Fruit fly (Drosophila melanogaster) whole organism, embryonic: ENCODE data around the gene Neu2.
A peak's percentile ranks its signal among the peaks of the same experiment; 100 is the strongest.

ENCODE experiments used
- Atf3 ChIP-seq: fragments of 200-800 bp; sonication (Bioruptor generic); optimal IDR thresholded peaks from 3 replicates; lab custom pipeline; 2016; ENCODE audit warnings: missing biosample characterization, missing genetic modification characterization
- Awh ChIP-seq: fragments of 200-800 bp; sonication (Bioruptor generic); IDR thresholded peaks from 2 replicates; pipeline ENCODE4, ENCODE4 v1.3.6; 2022; ENCODE audit warnings: missing biosample characterization, missing genetic modification characterization
- CG10462 ChIP-seq: fragments of 200-800 bp; sonication (Bioruptor generic); optimal IDR thresholded peaks from 2 replicates; lab custom pipeline; 2016; ENCODE audit warnings: missing biosample characterization, missing genetic modification characterization
- CG11093 ChIP-seq: fragments of 200-800 bp; sonication (Bioruptor generic); IDR thresholded peaks from 3 replicates; pipeline ENCODE4 v1.3.6; 2022; ENCODE audit warnings: missing biosample characterization, missing genetic modification characterization
- CG11247 ChIP-seq: fragments of 200-800 bp; sonication (Bioruptor generic); IDR thresholded peaks from 2 replicates; pipeline ENCODE4 v1.3.6; 2022; ENCODE audit warnings: missing biosample characterization, missing genetic modification characterization
- CG11723 ChIP-seq: fragments of 200-800 bp; sonication (Bioruptor generic); optimal IDR thresholded peaks from 2 replicates; lab custom pipeline; 2017; ENCODE audit warnings: missing biosample characterization, mild to moderate bottlenecking, missing genetic modification characterization
- CG14860 ChIP-seq: fragments of 200-800 bp; sonication (Bioruptor generic); IDR thresholded peaks from 3 replicates; pipeline ENCODE4 v1.3.6; 2022; ENCODE audit warnings: missing biosample characterization, missing genetic modification characterization; ENCODE audit not compliant: partially characterized antibody
- CG15269 ChIP-seq: fragments of 200-800 bp; sonication (Bioruptor generic); optimal IDR thresholded peaks from 2 replicates; lab custom pipeline; 2018; ENCODE audit warnings: missing biosample characterization, mild to moderate bottlenecking, missing genetic modification characterization, moderate library complexity
- CG16813 ChIP-seq: fragments of 200-800 bp; sonication (Bioruptor generic); IDR thresholded peaks from 3 replicates; pipeline ENCODE4 v1.3.6; 2022; ENCODE audit warnings: missing biosample characterization, missing genetic modification characterization; ENCODE audit not compliant: partially characterized antibody
- CG16815 ChIP-seq: fragments of 200-800 bp; sonication (Bioruptor generic); optimal IDR thresholded peaks from 3 replicates; lab custom pipeline; 2017; ENCODE audit warnings: missing biosample characterization, mild to moderate bottlenecking, missing genetic modification characterization
- CG17912 ChIP-seq: fragments of 200-800 bp; sonication (Bioruptor generic); optimal IDR thresholded peaks from 2 replicates; lab custom pipeline; 2018; ENCODE audit warnings: missing biosample characterization, mild to moderate bottlenecking, missing genetic modification characterization
- CG1832 ChIP-seq: fragments of 200-800 bp; sonication (Bioruptor generic); optimal IDR thresholded peaks from 2 replicates; lab custom pipeline; 2017; ENCODE audit warnings: missing biosample characterization, mild to moderate bottlenecking, missing genetic modification characterization, inconsistent platforms
- CG33557 ChIP-seq: fragments of 200-800 bp; sonication (Bioruptor generic); optimal IDR thresholded peaks from 2 replicates; lab custom pipeline; 2019; ENCODE audit warnings: missing biosample characterization, mild to moderate bottlenecking, missing genetic modification characterization, moderate library complexity
- CG5180 ChIP-seq: fragments of 200-800 bp; sonication (Bioruptor generic); optimal IDR thresholded peaks from 3 replicates; lab custom pipeline; 2017; ENCODE audit warnings: missing biosample characterization, missing genetic modification characterization, mild to moderate bottlenecking, moderate library complexity, missing genetic modification reagents
- CG5245 ChIP-seq: fragments of 200-800 bp; sonication (Bioruptor generic); optimal IDR thresholded peaks from 3 replicates; lab custom pipeline; 2016; ENCODE audit warnings: missing biosample characterization, missing genetic modification characterization
- CG6272 ChIP-seq: fragments of 200-800 bp; sonication (Bioruptor generic); IDR thresholded peaks from 2 replicates; pipeline ENCODE4 v1.3.6; 2022; ENCODE audit warnings: missing biosample characterization, missing genetic modification characterization
- CG6854 ChIP-seq: fragments of 200-800 bp; sonication (Bioruptor generic); optimal IDR thresholded peaks from 3 replicates; lab custom pipeline; 2017; ENCODE audit warnings: missing biosample characterization, mild to moderate bottlenecking, missing genetic modification characterization
- CG7357 ChIP-seq: fragments of 200-800 bp; sonication (Bioruptor generic); IDR thresholded peaks from 3 replicates; pipeline ENCODE4 v1.3.6; 2022; ENCODE audit warnings: missing biosample characterization, missing genetic modification characterization
- CG7556 ChIP-seq: fragments of 200-800 bp; sonication (Bioruptor generic); optimal IDR thresholded peaks from 2 replicates; lab custom pipeline; 2017; ENCODE audit warnings: missing biosample characterization, mild to moderate bottlenecking, missing genetic modification characterization
- CG7786 ChIP-seq: fragments of 200-800 bp; sonication (Bioruptor generic); optimal IDR thresholded peaks from 2 replicates; lab custom pipeline; 2016; ENCODE audit warnings: missing biosample characterization, missing genetic modification characterization
- CG8765 ChIP-seq: fragments of 200-800 bp; sonication (Bioruptor generic); IDR thresholded peaks from 2 replicates; pipeline ENCODE4 v1.3.6; 2022; ENCODE audit warnings: missing biosample characterization, missing genetic modification characterization
- CG8924 ChIP-seq: fragments of 200-800 bp; optimal IDR thresholded peaks from 3 replicates; lab custom pipeline; 2019; ENCODE audit warnings: missing biosample characterization, mild to moderate bottlenecking, missing genetic modification characterization, moderate library complexity
- CG9215 ChIP-seq: fragments of 200-800 bp; sonication (Bioruptor generic); IDR thresholded peaks from 2 replicates; pipeline ENCODE4 v1.3.6; 2022; ENCODE audit warnings: missing biosample characterization, missing genetic modification characterization
- CHES-1-like ChIP-seq: fragments of 200-800 bp; sonication (Bioruptor generic); optimal IDR thresholded peaks from 2 replicates; lab custom pipeline; 2016; ENCODE audit warnings: missing biosample characterization, missing genetic modification characterization
- Dad ChIP-seq: fragments of 200-800 bp; sonication (Bioruptor generic); optimal IDR thresholded peaks from 3 replicates; lab custom pipeline; 2016; ENCODE audit warnings: missing biosample characterization, missing genetic modification characterization
- Dek ChIP-seq: fragments of 200-800 bp; sonication (Bioruptor generic); optimal IDR thresholded peaks from 3 replicates; lab custom pipeline; 2019; ENCODE audit warnings: missing biosample characterization, mild to moderate bottlenecking, missing genetic modification characterization, moderate library complexity
- Doc2 ChIP-seq: fragments of 200-800 bp; sonication (Bioruptor generic); IDR thresholded peaks from 2 replicates; pipeline ENCODE4 v1.3.6; 2022; ENCODE audit warnings: missing biosample characterization, missing genetic modification characterization
- E2f2 ChIP-seq: fragments of 200-800 bp; sonication (Bioruptor generic); IDR thresholded peaks from 2 replicates; pipeline ENCODE4 v1.3.6; 2022; ENCODE audit warnings: missing biosample characterization, missing genetic modification characterization
- Elba2 ChIP-seq: fragments of 200-800 bp; sonication (Bioruptor generic); optimal IDR thresholded peaks from 3 replicates; lab custom pipeline; 2016; ENCODE audit warnings: missing biosample characterization, missing genetic modification characterization
- Fer2 ChIP-seq: fragments of 200-800 bp; sonication (Bioruptor generic); optimal IDR thresholded peaks from 2 replicates; lab custom pipeline; 2018; ENCODE audit warnings: missing biosample characterization, mild to moderate bottlenecking, missing genetic modification characterization, moderate library complexity
- Hmr ChIP-seq: fragments of 200-800 bp; sonication (Bioruptor generic); optimal IDR thresholded peaks from 3 replicates; lab custom pipeline; 2017; ENCODE audit warnings: mild to moderate bottlenecking, missing biosample characterization, missing genetic modification reagents, missing genetic modification characterization
- Lhr ChIP-seq: fragments of 200-800 bp; sonication (Bioruptor generic); optimal IDR thresholded peaks from 3 replicates; lab custom pipeline; 2017; ENCODE audit warnings: mild to moderate bottlenecking, missing biosample characterization, missing genetic modification reagents, missing genetic modification characterization
- Lpt ChIP-seq: fragments of >200 bp; optimal IDR thresholded peaks from 2 replicates; lab custom pipeline; 2018; ENCODE audit warnings: missing biosample characterization, missing genetic modification characterization
- Opbp ChIP-seq: fragments of 200-800 bp; sonication (Bioruptor generic); IDR thresholded peaks from 3 replicates; pipeline ENCODE4 v1.3.6; 2022; ENCODE audit warnings: missing biosample characterization, missing genetic modification characterization; ENCODE audit not compliant: partially characterized antibody
- PHDP ChIP-seq: fragments of 200-800 bp; sonication (Bioruptor generic); optimal IDR thresholded peaks from 3 replicates; lab custom pipeline; 2018; ENCODE audit warnings: missing biosample characterization, mild to moderate bottlenecking, missing genetic modification characterization, moderate library complexity
- Sin3A ChIP-seq: fragments of >200 bp; optimal IDR thresholded peaks from 2 replicates; lab custom pipeline; 2018
- Xrp1 ChIP-seq: fragments of 200-800 bp; sonication (Bioruptor generic); IDR thresholded peaks from 2 replicates; pipeline ENCODE4 v1.3.6; 2022; ENCODE audit warnings: missing biosample characterization, missing genetic modification characterization
- chinmo ChIP-seq: fragments of 200-800 bp; sonication (Bioruptor generic); IDR thresholded peaks from 4 replicates; pipeline ENCODE4 v1.3.6; 2022; ENCODE audit warnings: missing biosample characterization, missing genetic modification characterization; ENCODE audit not compliant: partially characterized antibody
- ci ChIP-seq: fragments of 200-800 bp; sonication (Bioruptor generic); IDR thresholded peaks from 3 replicates; pipeline ENCODE4 v1.3.6; 2022; ENCODE audit warnings: missing biosample characterization, missing genetic modification characterization
- danr ChIP-seq: fragments of 200-800 bp; sonication (Bioruptor generic); IDR thresholded peaks from 2 replicates; pipeline ENCODE4 v1.3.6; 2022; ENCODE audit warnings: missing biosample characterization, missing genetic modification characterization
- disco-r ChIP-seq: fragments of 200-800 bp; sonication (Bioruptor generic); optimal IDR thresholded peaks from 2 replicates; lab custom pipeline; 2016; ENCODE audit warnings: missing biosample characterization, missing genetic modification characterization
- ems ChIP-seq: fragments of 200-800 bp; sonication (Bioruptor generic); optimal IDR thresholded peaks from 3 replicates; lab custom pipeline; 2016; ENCODE audit warnings: missing biosample characterization, missing genetic modification characterization
- ind ChIP-seq: fragments of 200-800 bp; sonication (Bioruptor generic); optimal IDR thresholded peaks from 3 replicates; lab custom pipeline; 2016; ENCODE audit warnings: missing biosample characterization, missing genetic modification characterization
- insv ChIP-seq, 2 experiments: fragments of 200-800 bp; sonication (Bioruptor generic); optimal IDR thresholded peaks; 3 replicates each; lab custom pipeline; 2016 to 2018; ENCODE audit warnings: missing biosample characterization in 2 of 2, missing genetic modification characterization in 2 of 2
- luna ChIP-seq: fragments of 200-800 bp; sonication (Bioruptor generic); optimal IDR thresholded peaks from 2 replicates; lab custom pipeline; 2016; ENCODE audit warnings: missing biosample characterization, missing genetic modification characterization
- oc ChIP-seq: fragments of 200-800 bp; sonication (Bioruptor generic); optimal IDR thresholded peaks from 2 replicates; lab custom pipeline; 2018; ENCODE audit warnings: missing biosample characterization, mild to moderate bottlenecking, missing genetic modification characterization, moderate library complexity
- peb ChIP-seq: fragments of 200-800 bp; sonication (Bioruptor generic); IDR thresholded peaks from 2 replicates; pipeline ENCODE4 v1.3.6; 2022; ENCODE audit warnings: missing biosample characterization, missing genetic modification characterization
- pfk ChIP-seq: fragments of 200-800 bp; sonication (Bioruptor generic); optimal IDR thresholded peaks from 2 replicates; lab custom pipeline; 2018; ENCODE audit warnings: missing biosample characterization, mild to moderate bottlenecking, missing genetic modification characterization, moderate library complexity
- schlank ChIP-seq: fragments of 200-800 bp; sonication (Bioruptor generic); optimal IDR thresholded peaks from 2 replicates; lab custom pipeline; 2018; ENCODE audit warnings: missing biosample characterization, mild to moderate bottlenecking, missing genetic modification characterization
- tio ChIP-seq: fragments of 200-800 bp; sonication (Bioruptor generic); optimal IDR thresholded peaks from 2 replicates; lab custom pipeline; 2017; ENCODE audit warnings: missing biosample characterization, missing genetic modification characterization, inconsistent platforms
- zen2 ChIP-seq: fragments of 200-800 bp; sonication (Bioruptor generic); IDR thresholded peaks from 3 replicates; pipeline ENCODE4 v1.3.6; 2022; ENCODE audit warnings: missing biosample characterization, missing genetic modification characterization; ENCODE audit not compliant: partially characterized antibody

The Neu2 gene

dm6 chr3L:21441216-21441813 lies 49.1 kb downstream of the Neu2 start, which contains the start of gene CG5664 (continued):
- TF ChIP-seq E2f2 (GFP tag; lab: Robert Waterston, UW): peak; percentile 81
- TF ChIP-seq luna (GFP tag; lab: Kevin White, UChicago): no peak
- TF ChIP-seq tio: no peak
- no peak for TF ChIP-seq Lhr (GFP tag; lab: Kevin White, UChicago)
- 0 out of 3 replicates have a peak, but pooled peaks have one; percentile 54 for TF ChIP-seq CG14860
- no peak for TF ChIP-seq pfk
- TF ChIP-seq Doc2 (GFP tag; lab: Robert Waterston, UW): no peak
- no peak for TF ChIP-seq CG11247 (GFP tag; lab: Robert Waterston, UW)
- no peak for TF ChIP-seq Fer2
- no peak for TF ChIP-seq insv (GFP tag; optimal IDR thresholded peaks at IDR 0.05; lab: Kevin White, UChicago)
- TF ChIP-seq CG33557 (GFP tag; lab: Kevin White, UChicago): no peak
- no peak for TF ChIP-seq CG7786 (GFP tag; lab: Kevin White, UChicago)
- no peak for TF ChIP-seq PHDP
- TF ChIP-seq disco-r (GFP tag; lab: Kevin White, UChicago): no peak
- no peak for TF ChIP-seq Hmr
- TF ChIP-seq schlank (tag; lab: Kevin White, UChicago): no peak
- peak; percentile 81 for TF ChIP-seq CG16813
- no peak for TF ChIP-seq CG16815
- TF ChIP-seq danr (GFP tag; lab: Robert Waterston, UW): no peak
- no peak for TF ChIP-seq CG6272 (GFP tag; lab: Robert Waterston, UW)
- TF ChIP-seq CG1832 (GFP tag; lab: Kevin White, UChicago): no peak
- TF ChIP-seq Elba2 (GFP tag; lab: Kevin White, UChicago): no peak
- TF ChIP-seq oc: no peak
- TF ChIP-seq Opbp (GFP tag; lab: Robert Waterston, UW): peak; percentile 80; the same call in 2 of the 3 replicates
- TF ChIP-seq Sin3A: peak; percentile 56
- no peak for TF ChIP-seq CG9215 (GFP tag; lab: Robert Waterston, UW)
- TF ChIP-seq CG10462 (GFP tag; lab: Kevin White, UChicago): no peak
- no peak for TF ChIP-seq ems
- TF ChIP-seq Dad (GFP tag; lab: Kevin White, UChicago): no peak
- TF ChIP-seq CG8924 (tag; lab: Kevin White, UChicago): no peak
- no peak for TF ChIP-seq CG17912 (GFP tag; lab: Kevin White, UChicago)
- no peak for TF ChIP-seq CG7556 (GFP tag; lab: Kevin White, UChicago)
- TF ChIP-seq peb (GFP tag; lab: Robert Waterston, UW): no peak
- TF ChIP-seq CG5180 (GFP tag; lab: Kevin White, UChicago): no peak
- no peak for TF ChIP-seq CG11723 (GFP tag; lab: Kevin White, UChicago)
- no peak for TF ChIP-seq CG6854
- TF ChIP-seq CHES-1-like (GFP tag; lab: Kevin White, UChicago): no peak
- no peak for TF ChIP-seq CG8765
- no peak for TF ChIP-seq Xrp1
- no peak for TF ChIP-seq CG11093 (GFP tag; lab: Robert Waterston, UW)
- no peak for TF ChIP-seq Dek
- no peak for TF ChIP-seq Awh (GFP tag; lab: Robert Waterston, UW)
- peak; percentile 79 for TF ChIP-seq zen2
- TF ChIP-seq ind: no peak
- 0 out of 4 replicates have a peak, but pooled peaks have one; percentile 66 for TF ChIP-seq chinmo (GFP tag; lab: Robert Waterston, UW)
- no peak for TF ChIP-seq CG5245
- no peak for TF ChIP-seq Lpt (GFP tag; lab: Kevin White, UChicago)
- no peak for TF ChIP-seq CG7357
- no peak for TF ChIP-seq ci (GFP tag; lab: Robert Waterston, UW)
- TF ChIP-seq CG15269: no peak
- TF ChIP-seq Atf3 (GFP tag; lab: Kevin White, UChicago): no peak
